Worm (Caenorhabditis elegans) whole organism, midembryonic: Measurements from ENCODE around the gene T27F7.12.

Experiments used
- T22C8.4 ChIP-seq: fragments of 200-800 bp; sonication (Bioruptor generic); IDR thresholded peaks from 2 replicates; pipeline ENCODE4 v1.3.6; 2022; ENCODE audit warnings: missing genetic modification characterization, missing compliant biosample characterization
- flt-1 ChIP-seq: fragments of 200-800 bp; sonication (Bioruptor generic); IDR thresholded peaks from 2 replicates; pipeline ENCODE4 v1.3.6; 2022; ENCODE audit warnings: missing genetic modification characterization, missing compliant biosample characterization
- klf-2 ChIP-seq: fragments of 200-800 bp; sonication (Bioruptor generic); conservative IDR thresholded peaks from 2 replicates; pipeline ENCODE4 v1.3.6; 2022; ENCODE audit warnings: missing genetic modification reagents, missing genetic modification characterization, missing compliant biosample characterization
- med-1 ChIP-seq: sonication (generic microtip); optimal IDR thresholded peaks from 2 replicates; lab custom pipeline; 2017; ENCODE audit warnings: missing genetic modification characterization, mild to moderate bottlenecking, missing compliant biosample characterization, antibody characterized with exemption, missing genetic modification reagents; ENCODE audit not compliant: insufficient read depth
- ztf-29 ChIP-seq: fragments of 200-800 bp; sonication (Bioruptor generic); IDR thresholded peaks from 2 replicates; pipeline ENCODE4 v1.3.6; 2022; ENCODE audit warnings: missing genetic modification reagents, missing genetic modification characterization, missing compliant biosample characterization

- TF ChIP-seq klf-2 (no peak), flt-1 (no peak), T22C8.4 (GFP tag; lab: Robert Waterston, UW) (no peak), ztf-29 (no peak), med-1 (GFP tag; lab: Kevin White, UChicago) (no peak)
These were observed 15.4 kb upstream of the T27F7.12 start for ce11 chrII:4974448-4974951.
